Worm (Caenorhabditis elegans): ENCODE results near the gene top-2.

DNA sequence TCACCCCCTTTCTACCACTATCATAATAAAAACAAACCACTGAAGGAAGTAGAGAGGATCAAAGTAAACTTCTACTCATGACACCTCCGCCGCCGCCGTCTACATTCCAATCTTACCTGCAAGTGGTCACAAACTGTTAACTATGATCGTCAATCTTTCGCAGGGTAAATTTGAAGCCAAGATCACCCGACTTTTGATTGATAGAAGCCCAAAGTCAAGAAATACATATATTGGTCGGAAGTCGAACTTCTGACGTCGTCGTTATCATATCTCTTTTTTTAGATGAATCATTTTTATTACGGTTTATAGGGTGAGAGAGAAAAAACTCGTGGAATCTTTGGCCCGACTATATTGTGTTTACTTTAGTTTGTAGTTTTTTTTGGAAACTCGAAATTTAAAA lies 36.6 kb upstream of the top-2 start:
- TF ChIP-seq unc-42 (tag; optimal IDR thresholded peaks at IDR 0.05) (no peak), nhr-11 (tag; optimal IDR thresholded peaks at IDR 0.05) (no peak), ama-1 (optimal IDR thresholded peaks at IDR 0.05) (no peak), pha-4 (tag; optimal IDR thresholded peaks at IDR 0.05) (no peak), ceh-14 (tag; optimal IDR thresholded peaks at IDR 0.05) (no peak), ceh-18 (tag; optimal IDR thresholded peaks at IDR 0.05) (no peak), tbx-2 (tag; optimal IDR thresholded peaks at IDR 0.05) (no peak), nfya-1 (tag; optimal IDR thresholded peaks at IDR 0.05) (no peak), ceh-6 (GFP tag; optimal IDR thresholded peaks at IDR 0.05) (no peak), pax-1 (tag; optimal IDR thresholded peaks at IDR 0.05) (no peak)

Measured in whole organism, late embryonic.